Worm (Caenorhabditis elegans): ENCODE data around the gene Y17D7C.2.
"Not testable (repeated sequence)": the region's sequence is repeated elsewhere in the genome, so short reads cannot be mapped to it uniquely, and the experiment has no call there.

Y17D7C.2 gene

DNA sequence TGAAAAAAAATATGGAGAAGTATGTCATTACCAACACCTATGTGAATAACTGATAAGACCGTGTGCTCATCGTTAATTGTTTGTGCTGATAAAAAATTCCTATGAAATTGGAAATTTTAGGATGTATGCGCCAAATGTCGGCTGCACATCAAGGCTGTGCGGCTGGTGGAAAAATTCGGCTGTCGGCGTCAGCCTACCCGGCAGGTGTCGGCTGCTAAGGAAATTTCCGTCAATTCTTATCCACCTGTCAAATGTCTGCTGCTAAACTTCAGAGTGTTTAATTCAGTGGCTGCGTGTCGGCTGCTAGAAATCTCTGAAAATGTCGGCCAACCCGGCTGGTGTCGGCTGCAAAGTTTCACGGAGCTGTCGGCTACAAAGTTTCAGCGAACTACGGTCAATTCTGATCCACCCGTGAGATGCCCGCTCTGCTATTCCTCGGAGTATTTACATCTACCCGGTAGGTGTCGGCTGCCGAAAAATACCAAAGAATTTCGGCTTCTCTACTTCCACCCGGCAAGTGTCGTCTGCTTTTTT, at the start of gene Y17D7C.2:
Gene Y17D7C.2, minus strand, starts transcription at position 32 of the 534 bp plus-strand sequence.
- no peak for TF ChIP-seq elt-3 (tag; optimal IDR thresholded peaks at IDR 0.05)
- peak; percentile 4 for TF ChIP-seq pha-4 (tag; optimal IDR thresholded peaks at IDR 0.05)
- TF ChIP-seq fkh-10 (GFP tag; optimal IDR thresholded peaks at IDR 0.05), result no peak
- TF ChIP-seq ceh-16 (tag; optimal IDR thresholded peaks at IDR 0.05), result no peak
- TF ChIP-seq daf-12 (tag; optimal IDR thresholded peaks at IDR 0.05), result no peak
- TF ChIP-seq elt-2 (tag; optimal IDR thresholded peaks at IDR 0.05), result peak; percentile 72
- no peak for TF ChIP-seq lsy-12 (tag; optimal IDR thresholded peaks at IDR 0.05)
- TF ChIP-seq ama-1 (optimal IDR thresholded peaks at IDR 0.05), result no peak
- TF ChIP-seq ceh-9 (tag; optimal IDR thresholded peaks at IDR 0.05), result no peak
- no peak for TF ChIP-seq nhr-67 (tag; optimal IDR thresholded peaks at IDR 0.05)
- no peak for TF ChIP-seq elt-1 (tag; optimal IDR thresholded peaks at IDR 0.05)
- no peak for TF ChIP-seq snpc-4 (tag; optimal IDR thresholded peaks at IDR 0.05)
- no peak for TF ChIP-seq fkh-2 (tag; optimal IDR thresholded peaks at IDR 0.05)
- no peak for TF ChIP-seq nhr-11 (tag; optimal IDR thresholded peaks at IDR 0.05)
- TF ChIP-seq nhr-12 (tag; optimal IDR thresholded peaks at IDR 0.05), result no peak
- no peak for TF ChIP-seq sea-2 (GFP tag; optimal IDR thresholded peaks at IDR 0.05)
- TF ChIP-seq nhr-76 (tag; optimal IDR thresholded peaks at IDR 0.05), result no peak

DNA sequence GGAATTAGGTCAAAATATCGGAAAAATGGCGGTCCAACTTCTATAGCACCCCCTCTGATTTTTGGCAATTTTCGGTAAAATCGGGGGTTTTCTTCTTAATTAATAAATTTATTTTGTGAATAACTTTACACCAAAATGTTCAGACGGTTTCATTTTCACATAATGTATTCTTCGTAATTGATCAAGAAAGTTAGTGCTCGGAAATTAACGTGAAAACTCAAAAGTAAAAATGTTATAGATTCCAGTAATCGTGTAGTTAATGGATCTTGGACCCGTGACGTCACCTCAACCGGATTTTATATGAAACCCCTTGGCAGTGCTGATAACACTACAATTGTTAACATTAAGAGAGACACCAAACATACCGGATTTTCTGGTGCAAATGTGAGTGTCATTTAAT, 42.3 kb upstream of the Y17D7C.2 start, which contains the start of gene F11D11.22:
Gene F11D11.22, plus strand, starts transcription at position 301 of the 400 bp plus-strand sequence.
- TF ChIP-seq pqm-1 (tag; optimal IDR thresholded peaks at IDR 0.05); unc-62 (GFP tag; optimal IDR thresholded peaks at IDR 0.05); lin-39 (tag; optimal IDR thresholded peaks at IDR 0.05): not testable (repeated sequence)

DNA sequence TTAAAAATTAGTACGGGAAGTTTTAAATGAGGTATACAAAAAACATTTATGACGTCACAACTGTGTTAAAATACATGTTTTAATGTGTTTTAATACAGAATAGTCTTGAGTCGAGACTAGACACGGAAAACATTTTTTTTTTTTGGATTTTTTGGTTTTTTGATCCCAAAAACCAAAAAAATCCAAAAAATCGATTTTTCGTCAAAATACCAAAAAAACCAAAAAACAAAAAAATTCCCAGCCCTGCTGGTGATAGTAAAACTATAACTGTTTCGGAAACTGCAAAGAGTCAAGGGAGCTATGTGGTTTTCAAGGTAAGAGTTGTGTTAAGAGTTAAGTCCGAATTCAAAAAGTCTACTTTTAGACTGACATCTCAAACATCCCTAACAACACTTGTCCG, 41.3 kb upstream of the Y17D7C.2 start, which contains the start of gene F11D11.4:
Gene F11D11.4, plus strand, starts transcription at position 301 of the 400 bp plus-strand sequence.
- TF ChIP-seq R02D3.7 (tag; optimal IDR thresholded peaks at IDR 0.05) (no peak), mml-1 (tag; optimal IDR thresholded peaks at IDR 0.05) (no peak)

DNA sequence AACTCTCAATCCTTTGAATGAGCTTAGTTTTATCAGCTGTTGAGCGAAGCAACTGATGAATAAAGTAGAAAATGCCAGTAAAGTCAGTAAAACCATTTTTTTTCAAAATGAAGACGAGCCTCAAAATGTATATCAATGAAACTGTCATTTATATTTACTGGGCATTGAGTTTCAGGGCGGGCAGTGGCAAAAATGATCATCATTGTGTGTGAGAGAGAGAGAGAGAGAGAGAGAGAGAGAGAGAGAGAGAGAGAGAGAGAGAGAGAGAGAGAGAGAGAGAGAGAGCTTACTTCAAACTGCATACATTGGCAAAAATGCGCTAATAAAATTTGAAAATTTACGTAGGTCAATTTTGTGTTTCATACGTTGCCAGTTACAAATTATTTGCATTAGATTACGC, 40.4 kb upstream of the Y17D7C.2 start, which contains the start of gene F11D11.3:
Gene F11D11.3, minus strand, starts transcription at position 101 of the 400 bp plus-strand sequence.
- TF ChIP-seq nhr-76 (tag; optimal IDR thresholded peaks at IDR 0.05) (no peak), ceh-28 (tag; optimal IDR thresholded peaks at IDR 0.05) (no peak), ztf-4 (tag; optimal IDR thresholded peaks at IDR 0.05) (no peak), nhr-12 (tag; optimal IDR thresholded peaks at IDR 0.05) (no peak), R02D3.7 (tag; optimal IDR thresholded peaks at IDR 0.05) (no peak), ceh-9 (tag; optimal IDR thresholded peaks at IDR 0.05) (no peak), nfya-1 (tag; optimal IDR thresholded peaks at IDR 0.05; ENCODE audit: insufficient read depth) (no peak), nhr-237 (tag; optimal IDR thresholded peaks at IDR 0.05) (no peak), lin-15B (tag; optimal IDR thresholded peaks at IDR 0.05) (no peak), aly-2 (tag; optimal IDR thresholded peaks at IDR 0.05) (no peak), mdl-1 (tag; optimal IDR thresholded peaks at IDR 0.05) (no peak)

DNA sequence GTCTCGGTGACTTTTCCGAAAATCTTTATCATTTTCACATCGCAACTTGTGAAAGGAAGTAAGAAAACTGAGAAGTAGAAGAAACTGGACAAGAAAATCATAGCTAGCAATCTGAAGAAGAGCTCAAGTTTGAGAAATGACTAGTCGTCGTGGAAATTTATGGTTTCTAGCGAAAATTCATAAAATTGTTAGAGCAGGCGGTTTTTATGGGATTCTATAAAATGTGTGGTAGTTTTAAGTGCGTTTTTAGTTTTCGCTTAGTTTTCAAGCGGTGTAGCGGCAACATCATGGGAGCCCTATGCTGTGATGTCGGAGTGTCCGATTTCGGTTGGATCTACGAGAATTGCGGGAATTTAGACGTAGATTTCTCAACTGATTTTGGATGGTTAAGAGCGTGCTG, 34.5 kb upstream of the Y17D7C.2 start, which contains the start of gene clec-254:
Gene clec-254, minus strand, starts transcription at position 101 of the 400 bp plus-strand sequence.
- not testable (repeated sequence) for TF ChIP-seq elt-3, nhr-76, zag-1 (tag; optimal IDR thresholded peaks at IDR 0.05)

DNA sequence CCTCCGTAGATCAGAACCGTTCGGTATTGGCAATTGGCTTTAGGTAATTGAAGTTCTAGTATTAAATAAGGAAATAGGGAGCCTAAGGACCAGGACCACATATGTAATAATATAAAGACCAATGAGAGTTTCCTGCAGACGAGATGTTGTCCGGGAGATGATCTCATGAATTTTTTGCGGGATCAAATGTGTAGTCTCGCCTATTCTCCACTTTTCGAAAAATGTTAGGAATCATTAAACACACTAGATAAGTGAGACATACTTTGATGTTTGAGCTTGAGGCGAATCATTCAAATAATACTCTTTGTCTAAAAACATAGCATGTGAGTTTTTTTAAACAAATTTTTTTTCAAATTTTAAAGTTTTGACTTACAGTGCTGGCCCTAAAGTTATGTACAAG, 33.2 kb upstream of the Y17D7C.2 start, which contains the start of gene F11D11.6:
Gene F11D11.6, minus strand, starts transcription at position 101 of the 400 bp plus-strand sequence.
- TF ChIP-seq snpc-4 (tag; optimal IDR thresholded peaks at IDR 0.05) (no peak), nhr-23 (tag; optimal IDR thresholded peaks at IDR 0.05) (no peak), nhr-28 (tag; optimal IDR thresholded peaks at IDR 0.05) (no peak), nhr-12 (tag; optimal IDR thresholded peaks at IDR 0.05) (no peak), lin-39 (tag; optimal IDR thresholded peaks at IDR 0.05) (no peak), lsy-12 (tag; optimal IDR thresholded peaks at IDR 0.05) (no peak), nhr-237 (tag; optimal IDR thresholded peaks at IDR 0.05) (no peak), tbx-2 (tag; optimal IDR thresholded peaks at IDR 0.05) (no peak), nhr-11 (tag; optimal IDR thresholded peaks at IDR 0.05) (no peak), aly-2 (tag; optimal IDR thresholded peaks at IDR 0.05) (no peak)

All from whole organism, L3 larva.